Worm (Caenorhabditis elegans) whole organism, L1 larva: ENCODE data around the gene F10E9.1.

Source experiments
- C04F5.9 ChIP-seq: sonication (generic microtip); optimal IDR thresholded peaks from 2 replicates; lab custom pipeline; 2016; ENCODE audit warnings: missing genetic modification characterization, missing compliant biosample characterization
- C34B4.2 ChIP-seq: sonication (generic microtip); optimal IDR thresholded peaks from 2 replicates; lab custom pipeline; 2017; ENCODE audit warnings: mild to moderate bottlenecking, missing genetic modification characterization, missing compliant biosample characterization
- F16B12.6 ChIP-seq: fragments of 150-350 bp; optimal IDR thresholded peaks from 2 replicates; lab custom pipeline; 2014; ENCODE audit warnings: missing biosample characterization, missing genetic modification characterization
- Y116A8C.19 ChIP-seq: sonication (generic microtip); optimal IDR thresholded peaks from 2 replicates; lab custom pipeline; 2016; ENCODE audit warnings: missing compliant biosample characterization, missing genetic modification characterization, borderline replicate concordance
- alr-1 ChIP-seq: fragments of 200-800 bp; sonication (Bioruptor generic); optimal IDR thresholded peaks from 2 replicates; lab custom pipeline; 2018; ENCODE audit warnings: borderline replicate concordance, mild to moderate bottlenecking, missing genetic modification characterization, missing compliant biosample characterization
- aly-2 ChIP-seq: fragments of 150-350 bp; optimal IDR thresholded peaks from 2 replicates; lab custom pipeline; 2014; ENCODE audit warnings: missing biosample characterization, missing genetic modification characterization
- ama-1 ChIP-seq: fragments of 150-350 bp; optimal IDR thresholded peaks from 2 replicates; lab custom pipeline; 2014
- blmp-1 ChIP-seq: fragments of 150-350 bp; optimal IDR thresholded peaks from 2 replicates; lab custom pipeline; 2014; ENCODE audit warnings: missing biosample characterization, missing genetic modification characterization
- ceh-63 ChIP-seq: fragments of 200-800 bp; sonication (Bioruptor generic); optimal IDR thresholded peaks from 2 replicates; lab custom pipeline; 2018; ENCODE audit warnings: mild to moderate bottlenecking, missing genetic modification characterization, missing compliant biosample characterization
- ceh-8 ChIP-seq: fragments of 200-800 bp; sonication (Bioruptor generic); optimal IDR thresholded peaks from 2 replicates; lab custom pipeline; 2018; ENCODE audit warnings: mild to moderate bottlenecking, missing genetic modification characterization, moderate library complexity, missing compliant biosample characterization
- ceh-82 ChIP-seq, 3 experiments: fragments of 150-350 bp in 1 of 3; sonication (generic microtip) in 2 of 3; optimal IDR thresholded peaks; 2 replicates each; lab custom pipeline; 2014 to 2017; ENCODE audit warnings: missing biosample characterization in 3 of 3, missing genetic modification characterization in 3 of 3
- ceh-88 ChIP-seq: fragments of 200-800 bp; sonication (Bioruptor generic); IDR thresholded peaks from 2 replicates; pipeline ENCODE4 v1.3.6; 2022; ENCODE audit warnings: missing genetic modification characterization, missing compliant biosample characterization
- dpl-1 ChIP-seq, 3 experiments: fragments of 150-350 bp in 2 of 3; sonication (generic microtip) in 1 of 3; optimal IDR thresholded peaks; 2 replicates each; lab custom pipeline; 2014 to 2017; ENCODE audit warnings: missing biosample characterization in 3 of 3, missing genetic modification characterization in 3 of 3, missing genetic modification reagents in 3 of 3
- dsc-1 ChIP-seq: sonication (generic microtip); optimal IDR thresholded peaks from 2 replicates; lab custom pipeline; 2016; ENCODE audit warnings: mild to moderate bottlenecking, missing genetic modification characterization, missing compliant biosample characterization
- efl-1 ChIP-seq, 4 experiments: fragments of 150-350 bp; optimal IDR thresholded peaks in 3 of 4; peaks in 1 of 4; 1 replicate in 1 of 4; 2 replicates in 3 of 4; lab custom pipeline; 2014; ENCODE audit warnings: missing biosample characterization in 2 of 4, missing genetic modification characterization in 2 of 4, missing genetic modification reagents in 2 of 4
- egl-27 ChIP-seq, 2 experiments: fragments of 150-350 bp in 1 of 2; sonication (generic microtip); optimal IDR thresholded peaks; 3 replicates each; lab custom pipeline; 2017 to 2018; ENCODE audit warnings: missing biosample characterization in 2 of 2, missing genetic modification characterization in 2 of 2, missing genetic modification reagents in 2 of 2
- ets-5 ChIP-seq: fragments of 200-800 bp; sonication (Bioruptor generic); IDR thresholded peaks from 2 replicates; pipeline ENCODE4 v1.3.6; 2022; ENCODE audit warnings: missing genetic modification characterization, missing compliant biosample characterization
- fkh-8 ChIP-seq: sonication (generic microtip); optimal IDR thresholded peaks from 2 replicates; lab custom pipeline; 2016; ENCODE audit warnings: mild to moderate bottlenecking, missing genetic modification characterization, missing compliant biosample characterization
- grh-1 ChIP-seq: fragments of 200-800 bp; sonication (Bioruptor generic); IDR thresholded peaks from 2 replicates; pipeline ENCODE4 v1.3.6; 2022; ENCODE audit warnings: missing genetic modification reagents, missing genetic modification characterization, missing compliant biosample characterization
- hlh-17 ChIP-seq: fragments of 200-800 bp; sonication (Bioruptor generic); optimal IDR thresholded peaks from 2 replicates; lab custom pipeline; 2018; ENCODE audit warnings: missing genetic modification characterization, mild to moderate bottlenecking, missing compliant biosample characterization, moderate library complexity, borderline replicate concordance
- hlh-4 ChIP-seq: sonication (generic microtip); optimal IDR thresholded peaks from 2 replicates; lab custom pipeline; 2016; ENCODE audit warnings: mild to moderate bottlenecking, missing genetic modification characterization, missing compliant biosample characterization
- hpl-2 ChIP-seq: fragments of 150-350 bp; optimal IDR thresholded peaks from 2 replicates; lab custom pipeline; 2014; ENCODE audit warnings: missing biosample characterization, missing genetic modification reagents, missing genetic modification characterization
- isw-1 ChIP-seq: fragments of 200-800 bp; sonication (Bioruptor generic); IDR thresholded peaks from 2 replicates; pipeline ENCODE4 v1.3.6; 2022; ENCODE audit warnings: missing genetic modification characterization, missing compliant biosample characterization
- jun-1 ChIP-seq: fragments of 150-350 bp; optimal IDR thresholded peaks from 2 replicates; lab custom pipeline; 2014; ENCODE audit warnings: missing biosample characterization, missing genetic modification reagents, missing genetic modification characterization
- lin-13 ChIP-seq: fragments of 150-350 bp; optimal IDR thresholded peaks from 2 replicates; lab custom pipeline; 2014; ENCODE audit warnings: missing biosample characterization, missing genetic modification reagents, missing genetic modification characterization
- lin-39 ChIP-seq: fragments of 150-350 bp; optimal IDR thresholded peaks from 2 replicates; lab custom pipeline; 2014; ENCODE audit warnings: missing biosample characterization, missing genetic modification reagents, missing genetic modification characterization
- nhr-12 ChIP-seq: sonication (generic microtip); optimal IDR thresholded peaks from 2 replicates; lab custom pipeline; 2017; ENCODE audit warnings: missing biosample characterization, missing genetic modification characterization
- nhr-19 ChIP-seq: fragments of 200-800 bp; sonication (Bioruptor generic); conservative IDR thresholded peaks from 2 replicates; pipeline ENCODE4 v1.3.6; 2022; ENCODE audit warnings: missing genetic modification characterization, missing compliant biosample characterization
- nhr-20 ChIP-seq: sonication (generic microtip); optimal IDR thresholded peaks from 2 replicates; lab custom pipeline; 2016; ENCODE audit warnings: mild to moderate bottlenecking, missing genetic modification characterization, missing compliant biosample characterization
- nhr-237 ChIP-seq: fragments of 150-350 bp; optimal IDR thresholded peaks from 2 replicates; lab custom pipeline; 2014; ENCODE audit warnings: missing biosample characterization, missing genetic modification characterization
- nhr-28 ChIP-seq: fragments of 150-350 bp; optimal IDR thresholded peaks from 2 replicates; lab custom pipeline; 2014; ENCODE audit warnings: missing biosample characterization, missing genetic modification characterization
- nhr-47 ChIP-seq: sonication (generic microtip); optimal IDR thresholded peaks from 2 replicates; lab custom pipeline; 2016; ENCODE audit warnings: mild to moderate bottlenecking, missing genetic modification characterization, moderate library complexity, missing compliant biosample characterization
- nhr-76 ChIP-seq: sonication (generic microtip); optimal IDR thresholded peaks from 2 replicates; lab custom pipeline; 2017; ENCODE audit warnings: missing biosample characterization, missing genetic modification characterization
- nhr-77 ChIP-seq: fragments of 150-350 bp; optimal IDR thresholded peaks from 2 replicates; lab custom pipeline; 2014; ENCODE audit warnings: missing biosample characterization, missing genetic modification characterization
- nhr-84 ChIP-seq: sonication (generic microtip); optimal IDR thresholded peaks from 2 replicates; lab custom pipeline; 2017; ENCODE audit warnings: missing biosample characterization, missing genetic modification characterization
- nhr-85 ChIP-seq: sonication (generic microtip); peaks from one replicate; lab custom pipeline; 2016; ENCODE audit warnings: missing genetic modification characterization, inconsistent platforms, missing compliant biosample characterization
- pag-3 ChIP-seq: sonication (generic microtip); optimal IDR thresholded peaks from 2 replicates; lab custom pipeline; 2017; ENCODE audit warnings: missing genetic modification characterization, mild to moderate bottlenecking, missing compliant biosample characterization, antibody characterized with exemption, borderline replicate concordance; ENCODE audit not compliant: insufficient read depth
- pax-3 ChIP-seq: fragments of 200-800 bp; sonication (Bioruptor generic); optimal IDR thresholded peaks from 2 replicates; lab custom pipeline; 2018; ENCODE audit warnings: mild to moderate bottlenecking, missing genetic modification characterization, moderate library complexity, missing compliant biosample characterization
- pqm-1 ChIP-seq: sonication (generic microtip); optimal IDR thresholded peaks from 3 replicates; lab custom pipeline; 2017; ENCODE audit warnings: missing biosample characterization, missing genetic modification characterization
- snu-23 ChIP-seq: sonication (generic microtip); optimal IDR thresholded peaks from 2 replicates; lab custom pipeline; 2016; ENCODE audit warnings: missing genetic modification characterization, missing compliant biosample characterization
- sox-4 ChIP-seq: sonication (generic microtip); optimal IDR thresholded peaks from 2 replicates; lab custom pipeline; 2016; ENCODE audit warnings: missing genetic modification characterization, missing compliant biosample characterization
- tbx-2 ChIP-seq: sonication (generic microtip); optimal IDR thresholded peaks from 2 replicates; lab custom pipeline; 2016; ENCODE audit warnings: missing genetic modification characterization, missing compliant biosample characterization
- unc-130 ChIP-seq: fragments of 150-350 bp; optimal IDR thresholded peaks from 2 replicates; lab custom pipeline; 2017; ENCODE audit warnings: missing biosample characterization, missing genetic modification characterization, inconsistent platforms
- unc-62 ChIP-seq: fragments of 150-350 bp; optimal IDR thresholded peaks from 2 replicates; lab custom pipeline; 2014; ENCODE audit warnings: missing biosample characterization, missing genetic modification reagents, missing genetic modification characterization
- unc-86 ChIP-seq: sonication (generic microtip); optimal IDR thresholded peaks from 2 replicates; lab custom pipeline; 2016; ENCODE audit warnings: missing genetic modification characterization, missing compliant biosample characterization
- unc-98 ChIP-seq: fragments of 200-800 bp; sonication (Bioruptor generic); IDR thresholded peaks from 2 replicates; pipeline ENCODE4 v1.3.6; 2022; ENCODE audit warnings: missing genetic modification characterization, missing compliant biosample characterization
- zag-1 ChIP-seq: fragments of 150-350 bp; optimal IDR thresholded peaks from 2 replicates; lab custom pipeline; 2014; ENCODE audit warnings: missing biosample characterization, missing genetic modification characterization
- ztf-11 ChIP-seq, 2 experiments: sonication (generic microtip); optimal IDR thresholded peaks; 2 replicates each; lab custom pipeline; 2016 to 2017; ENCODE audit warnings: missing genetic modification characterization in 2 of 2, missing biosample characterization in 1 of 2, missing compliant biosample characterization in 1 of 2

F10E9.1 gene

ce11 chrIII:8287519-8287918 lies 35.4 kb upstream of the F10E9.1 start (continued):
- TF ChIP-seq dpl-1 (GFP tag; optimal IDR thresholded peaks at IDR 0.05; lab: Kevin White, UChicago): peak in 1 of 3 experiments; percentile 6
- TF ChIP-seq nhr-85 (tag; lab: Kevin White, UChicago): no peak
- TF ChIP-seq tbx-2: no peak
- TF ChIP-seq nhr-47 (tag; lab: Kevin White, UChicago): no peak
- no peak for TF ChIP-seq lin-13 (GFP tag; lab: Kevin White, UChicago)
- TF ChIP-seq ceh-63: no peak
- TF ChIP-seq F16B12.6 (tag; lab: Kevin White, UChicago): no peak
- TF ChIP-seq isw-1: no peak
- TF ChIP-seq zag-1 (tag; lab: Kevin White, UChicago): no peak
- no peak for TF ChIP-seq pqm-1 (tag; lab: Kevin White, UChicago)
- TF ChIP-seq ceh-82 (tag; optimal IDR thresholded peaks at IDR 0.05; lab: Kevin White, UChicago): peak in 1 of 3 experiments; percentile 21
- TF ChIP-seq hpl-2 (GFP tag; lab: Kevin White, UChicago): no peak
- TF ChIP-seq unc-130 (tag; lab: Kevin White, UChicago): peak; percentile 21
- TF ChIP-seq hlh-17 (GFP tag; lab: Kevin White, UChicago): no peak
- no peak for TF ChIP-seq ceh-8 (GFP tag; lab: Kevin White, UChicago)
- TF ChIP-seq nhr-77: no peak
- TF ChIP-seq pax-3 (tag; lab: Kevin White, UChicago): no peak
- TF ChIP-seq unc-98: no peak
- TF ChIP-seq nhr-20: no peak
- TF ChIP-seq ceh-88 (GFP tag; lab: Robert Waterston, UW): no peak
- no peak for TF ChIP-seq fkh-8 (tag; lab: Kevin White, UChicago)
- TF ChIP-seq nhr-19 (GFP tag; lab: Robert Waterston, UW): peak; percentile 20; the same call in 1 of the 2 replicates
- TF ChIP-seq ets-5 (GFP tag; lab: Robert Waterston, UW): no peak
- TF ChIP-seq nhr-28 (tag; lab: Kevin White, UChicago): no peak
- TF ChIP-seq lin-39 (tag; lab: Kevin White, UChicago): no peak
- TF ChIP-seq snu-23: peak; percentile 29
- TF ChIP-seq grh-1 (GFP tag; lab: Robert Waterston, UW): no peak
- no peak for TF ChIP-seq C34B4.2 (tag; lab: Kevin White, UChicago)
- TF ChIP-seq ama-1: no peak
- TF ChIP-seq pag-3: peak; percentile 23
- TF ChIP-seq nhr-84 (tag; lab: Kevin White, UChicago): no peak
- TF ChIP-seq nhr-12 (tag; lab: Kevin White, UChicago): no peak
- TF ChIP-seq hlh-4: no peak
- TF ChIP-seq C04F5.9 (tag; lab: Kevin White, UChicago): no peak
- no peak for TF ChIP-seq aly-2 (tag; lab: Kevin White, UChicago)
- TF ChIP-seq efl-1 (optimal IDR thresholded peaks at IDR 0.05; lab: Kevin White, UChicago): peak in 1 of 2 experiments; percentile 5
- peak in 1 of 2 experiments; percentile 21 for TF ChIP-seq efl-1 (GFP tag; optimal IDR thresholded peaks at IDR 0.05 in 1 of 2; lab: Kevin White, UChicago)
- TF ChIP-seq blmp-1 (tag; lab: Kevin White, UChicago): no peak
- TF ChIP-seq unc-62: no peak
- TF ChIP-seq Y116A8C.19 (tag; lab: Kevin White, UChicago): no peak
- TF ChIP-seq ztf-11 (tag; optimal IDR thresholded peaks at IDR 0.05; lab: Kevin White, UChicago): peak in 1 of 2 experiments; percentile 35
- no peak for TF ChIP-seq nhr-76
- peak; percentile 55 for TF ChIP-seq dsc-1 (tag; lab: Kevin White, UChicago)
- no peak for TF ChIP-seq jun-1 (tag; lab: Kevin White, UChicago)
- no peak for TF ChIP-seq sox-4 (tag; lab: Kevin White, UChicago)
- TF ChIP-seq egl-27 (tag; optimal IDR thresholded peaks at IDR 0.05; lab: Kevin White, UChicago): no peak
- TF ChIP-seq nhr-237: no peak
- TF ChIP-seq alr-1 (tag; lab: Kevin White, UChicago): no peak
- TF ChIP-seq unc-86 (tag; lab: Kevin White, UChicago): no peak
- TF ChIP-seq, all 84 proteins: peak for 16
